Fruit fly (Drosophila melanogaster): ENCODE measurements around the gene Ugalt.

Gene Ugalt

dm6 chrX:2744042-2744441 is 40.4 kb upstream of the Ugalt start, which contains the start of gene Syx4 (continued):
- TF ChIP-seq sob (GFP tag; IDR thresholded peaks at IDR 0.05), result peak; percentile 93
- peak; percentile 39 for TF ChIP-seq CG10543 (GFP tag; optimal IDR thresholded peaks at IDR 0.05)
- peak; percentile 61 for TF ChIP-seq CG30431 (GFP tag; optimal IDR thresholded peaks at IDR 0.05)
- peak; percentile 78 for TF ChIP-seq al (GFP tag; IDR thresholded peaks at IDR 0.05)
- TF ChIP-seq disco-r (GFP tag; optimal IDR thresholded peaks at IDR 0.05), result peak; percentile 77
- TF ChIP-seq mld (GFP tag; IDR thresholded peaks at IDR 0.05; ENCODE audit: partially characterized antibody), result no peak
- peak; percentile 85 for TF ChIP-seq gcm (GFP tag; optimal IDR thresholded peaks at IDR 0.05)
- peak; percentile 75 for TF ChIP-seq btn (GFP tag; optimal IDR thresholded peaks at IDR 0.05)
- no peak for TF ChIP-seq Neu2 (GFP tag; optimal IDR thresholded peaks at IDR 0.05; ENCODE audit: borderline replicate concordance)
- TF ChIP-seq crp (GFP tag; optimal IDR thresholded peaks at IDR 0.05), result peak in 1 of 2 experiments; percentile 27
- peak; percentile 83 for TF ChIP-seq CG13624 (GFP tag; optimal IDR thresholded peaks at IDR 0.05)
- peak; percentile 97 for TF ChIP-seq sens (GFP tag)
- peak; percentile 64 for TF ChIP-seq mirr (GFP tag; optimal IDR thresholded peaks at IDR 0.05)
- TF ChIP-seq CG10565 (GFP tag; optimal IDR thresholded peaks at IDR 0.05), result no peak
- TF ChIP-seq Nf-YA (GFP tag; IDR thresholded peaks at IDR 0.05), result peak; percentile 77
- TF ChIP-seq Hand (GFP tag; optimal IDR thresholded peaks at IDR 0.05), result peak; percentile 86
- TF ChIP-seq MTF-1 (GFP tag; optimal IDR thresholded peaks at IDR 0.05; ENCODE audit: borderline replicate concordance), result peak; percentile 78
- TF ChIP-seq Sry-β (GFP tag; optimal IDR thresholded peaks at IDR 0.05), result peak; percentile 16
- TF ChIP-seq Doc2 (GFP tag; IDR thresholded peaks at IDR 0.05), result 0 out of 2 replicates have a peak, but pooled peaks have one; percentile 21
- no peak for TF ChIP-seq usp (GFP tag; optimal IDR thresholded peaks at IDR 0.05)
- TF ChIP-seq eyg (GFP tag; optimal IDR thresholded peaks at IDR 0.05), result peak; percentile 85
- peak; percentile 86 for TF ChIP-seq otp (GFP tag; IDR thresholded peaks at IDR 0.05)
- peak; percentile 89 for TF ChIP-seq CG13424 (tag; optimal IDR thresholded peaks at IDR 0.05)
- no peak for TF ChIP-seq insv (GFP tag; optimal IDR thresholded peaks at IDR 0.05)
- peak; percentile 92 for TF ChIP-seq Dek (tag; optimal IDR thresholded peaks at IDR 0.05)
- no peak for TF ChIP-seq CG9797 (GFP tag; optimal IDR thresholded peaks at IDR 0.05)
- TF ChIP-seq pum (GFP tag; optimal IDR thresholded peaks at IDR 0.05), result peak; percentile 80
- peak; percentile 12 for TF ChIP-seq YL-1 (GFP tag; optimal IDR thresholded peaks at IDR 0.05)
- TF ChIP-seq dimm (GFP tag; IDR thresholded peaks at IDR 0.05), result peak; percentile 75
- TF ChIP-seq emc (GFP tag; optimal IDR thresholded peaks at IDR 0.05), result peak; percentile 79
- TF ChIP-seq Hr39 (optimal IDR thresholded peaks at IDR 0.05), result no peak
- peak; percentile 70 for TF ChIP-seq CG18764 (GFP tag; optimal IDR thresholded peaks at IDR 0.05)
- TF ChIP-seq PHDP (tag; optimal IDR thresholded peaks at IDR 0.05), result peak; percentile 95
- TF ChIP-seq cg (GFP tag; optimal IDR thresholded peaks at IDR 0.05), result no peak
- TF ChIP-seq CoRest (tag; optimal IDR thresholded peaks at IDR 0.05), result peak; percentile 90
- peak; percentile 94 for TF ChIP-seq Atf6 (GFP tag; IDR thresholded peaks at IDR 0.05)
- no peak for TF ChIP-seq CG2129 (GFP tag; IDR thresholded peaks at IDR 0.05; ENCODE audit: partially characterized antibody)
- peak; percentile 87 for TF ChIP-seq lmd (GFP tag; IDR thresholded peaks at IDR 0.05)
- peak; percentile 89 for TF ChIP-seq CG10366 (GFP tag; IDR thresholded peaks at IDR 0.05)
- TF ChIP-seq CG9437 (GFP tag; optimal IDR thresholded peaks at IDR 0.05), result peak; percentile 77
- TF ChIP-seq CG15073 (GFP tag; optimal IDR thresholded peaks at IDR 0.05), result no peak
- TF ChIP-seq CG6683 (GFP tag; optimal IDR thresholded peaks at IDR 0.05), result peak; percentile 82
- peak; percentile 79 for TF ChIP-seq Dad (GFP tag; optimal IDR thresholded peaks at IDR 0.05)
- peak; percentile 87 for TF ChIP-seq CG2712 (tag; optimal IDR thresholded peaks at IDR 0.05)
- peak; percentile 90 for TF ChIP-seq CG10209 (GFP tag; optimal IDR thresholded peaks at IDR 0.05)
- peak; percentile 65 for TF ChIP-seq Poxn (GFP tag; IDR thresholded peaks at IDR 0.05)
- TF ChIP-seq br (optimal IDR thresholded peaks at IDR 0.05), result no peak
- peak; percentile 86 for TF ChIP-seq tio (GFP tag; optimal IDR thresholded peaks at IDR 0.05)
- peak; percentile 93 for TF ChIP-seq CG12391 (tag; optimal IDR thresholded peaks at IDR 0.05)
- no peak for TF ChIP-seq hkb (optimal IDR thresholded peaks at IDR 0.05)
- TF ChIP-seq hkb (GFP tag; IDR thresholded peaks at IDR 0.05), result peak; percentile 96
- peak; percentile 83 for TF ChIP-seq CG10654 (GFP tag; optimal IDR thresholded peaks at IDR 0.05)

Measured in whole organism, embryonic.